Worm (Caenorhabditis elegans) whole organism, L3 larva: ENCODE results near the gene ceh-22.

Experiments used
- R02D3.7 ChIP-seq: fragments of 150-350 bp; optimal IDR thresholded peaks from 2 replicates; lab custom pipeline; 2014; ENCODE audit warnings: missing biosample characterization, missing genetic modification characterization
- ZK546.5 ChIP-seq: sonication (generic microtip); optimal IDR thresholded peaks from 2 replicates; lab custom pipeline; 2017; ENCODE audit warnings: missing biosample characterization, missing genetic modification characterization
- aly-2 ChIP-seq: fragments of 150-350 bp; optimal IDR thresholded peaks from 2 replicates; lab custom pipeline; 2014; ENCODE audit warnings: missing biosample characterization, missing genetic modification characterization
- ceh-16 ChIP-seq: sonication (generic microtip); optimal IDR thresholded peaks from 2 replicates; lab custom pipeline; 2017; ENCODE audit warnings: missing biosample characterization, missing genetic modification characterization
- ceh-28 ChIP-seq: fragments of 150-350 bp; optimal IDR thresholded peaks from 2 replicates; lab custom pipeline; 2014; ENCODE audit warnings: missing biosample characterization, missing genetic modification reagents, missing genetic modification characterization
- ceh-82 ChIP-seq: fragments of 150-350 bp; optimal IDR thresholded peaks from 2 replicates; lab custom pipeline; 2014; ENCODE audit warnings: missing biosample characterization, missing genetic modification characterization
- ceh-9 ChIP-seq: sonication (generic microtip); optimal IDR thresholded peaks from 2 replicates; lab custom pipeline; 2018; ENCODE audit warnings: missing biosample characterization, missing genetic modification characterization
- daf-12 ChIP-seq: fragments of 150-350 bp; optimal IDR thresholded peaks from 2 replicates; lab custom pipeline; 2014; ENCODE audit warnings: missing biosample characterization, missing genetic modification reagents, missing genetic modification characterization
- egl-27 ChIP-seq: sonication (generic microtip); optimal IDR thresholded peaks from 4 replicates; lab custom pipeline; 2017; ENCODE audit warnings: missing biosample characterization, missing genetic modification reagents, missing genetic modification characterization
- egl-5 ChIP-seq: fragments of 150-350 bp; optimal IDR thresholded peaks from 2 replicates; lab custom pipeline; 2017; ENCODE audit warnings: missing biosample characterization, missing genetic modification reagents, missing genetic modification characterization, inconsistent platforms
- elt-2 ChIP-seq: sonication (generic microtip); optimal IDR thresholded peaks from 2 replicates; lab custom pipeline; 2016; ENCODE audit warnings: missing genetic modification reagents, mild to moderate bottlenecking, missing genetic modification characterization, missing compliant biosample characterization
- elt-3 ChIP-seq, 3 experiments: fragments of 150-350 bp in 1 of 3; sonication (generic microtip) in 2 of 3; optimal IDR thresholded peaks; 2 replicates in 2 of 3; 4 replicates in 1 of 3; lab custom pipeline; 2014 to 2017; ENCODE audit warnings: missing biosample characterization in 3 of 3, missing genetic modification characterization in 3 of 3
- fkh-10 ChIP-seq: sonication (generic microtip); optimal IDR thresholded peaks from 2 replicates; lab custom pipeline; 2017; ENCODE audit warnings: missing biosample characterization, missing genetic modification reagents, missing genetic modification characterization
- fkh-2 ChIP-seq: fragments of 150-350 bp; optimal IDR thresholded peaks from 2 replicates; lab custom pipeline; 2014; ENCODE audit warnings: missing biosample characterization, missing genetic modification reagents, missing genetic modification characterization
- fos-1 ChIP-seq: fragments of 150-350 bp; optimal IDR thresholded peaks from 2 replicates; lab custom pipeline; 2014; ENCODE audit warnings: missing biosample characterization, missing genetic modification characterization
- hmg-11 ChIP-seq: sonication (generic microtip); optimal IDR thresholded peaks from 2 replicates; lab custom pipeline; 2016; ENCODE audit warnings: missing genetic modification characterization, missing compliant biosample characterization
- jun-1 ChIP-seq: fragments of 150-350 bp; optimal IDR thresholded peaks from 2 replicates; lab custom pipeline; 2014; ENCODE audit warnings: missing biosample characterization, missing genetic modification reagents, missing genetic modification characterization
- lin-15B ChIP-seq: fragments of 150-350 bp; optimal IDR thresholded peaks from 2 replicates; lab custom pipeline; 2014; ENCODE audit warnings: missing biosample characterization, missing genetic modification characterization
- lin-39 ChIP-seq: fragments of 150-350 bp; optimal IDR thresholded peaks from 2 replicates; lab custom pipeline; 2018; ENCODE audit warnings: missing biosample characterization, missing genetic modification reagents, missing genetic modification characterization
- lsy-12 ChIP-seq: sonication (generic microtip); optimal IDR thresholded peaks from 2 replicates; lab custom pipeline; 2016; ENCODE audit warnings: mild to moderate bottlenecking, missing genetic modification characterization, missing compliant biosample characterization
- mdl-1 ChIP-seq: fragments of 150-350 bp; optimal IDR thresholded peaks from 2 replicates; lab custom pipeline; 2014; ENCODE audit warnings: missing biosample characterization, missing genetic modification characterization
- mml-1 ChIP-seq: fragments of 150-350 bp; sonication (generic microtip); optimal IDR thresholded peaks from 3 replicates; lab custom pipeline; 2014; ENCODE audit warnings: missing biosample characterization, missing genetic modification characterization
- nfya-1 ChIP-seq: sonication (generic microtip); optimal IDR thresholded peaks from 2 replicates; lab custom pipeline; 2017; ENCODE audit warnings: missing genetic modification characterization, mild to moderate bottlenecking, missing compliant biosample characterization, antibody characterized with exemption, moderate library complexity; ENCODE audit not compliant: insufficient read depth
- nhr-11 ChIP-seq: fragments of 150-350 bp; optimal IDR thresholded peaks from 2 replicates; lab custom pipeline; 2014; ENCODE audit warnings: missing biosample characterization, missing genetic modification characterization
- nhr-12 ChIP-seq: fragments of 150-350 bp; optimal IDR thresholded peaks from 2 replicates; lab custom pipeline; 2014; ENCODE audit warnings: missing biosample characterization, missing genetic modification characterization
- nhr-23 ChIP-seq: fragments of 150-350 bp; optimal IDR thresholded peaks from 2 replicates; lab custom pipeline; 2014; ENCODE audit warnings: missing biosample characterization, missing genetic modification reagents, missing genetic modification characterization
- nhr-237 ChIP-seq: fragments of 150-350 bp; optimal IDR thresholded peaks from 2 replicates; lab custom pipeline; 2014; ENCODE audit warnings: missing biosample characterization, missing genetic modification characterization
- nhr-25 ChIP-seq: sonication (generic microtip); optimal IDR thresholded peaks from 2 replicates; lab custom pipeline; 2017; ENCODE audit warnings: missing biosample characterization, missing genetic modification characterization
- nhr-28 ChIP-seq: fragments of 150-350 bp; optimal IDR thresholded peaks from 2 replicates; lab custom pipeline; 2014; ENCODE audit warnings: missing biosample characterization, missing genetic modification characterization
- nhr-43 ChIP-seq: sonication (generic microtip); optimal IDR thresholded peaks from 2 replicates; lab custom pipeline; 2016; ENCODE audit warnings: mild to moderate bottlenecking, missing genetic modification characterization, missing compliant biosample characterization; ENCODE audit not compliant: poor library complexity, severe bottlenecking
- nhr-67 ChIP-seq: fragments of 150-350 bp; optimal IDR thresholded peaks from 2 replicates; lab custom pipeline; 2014; ENCODE audit warnings: missing biosample characterization, missing genetic modification characterization
- nhr-77 ChIP-seq: fragments of 150-350 bp; optimal IDR thresholded peaks from 2 replicates; lab custom pipeline; 2014; ENCODE audit warnings: missing biosample characterization, missing genetic modification characterization
- pha-4 ChIP-seq: fragments of 150-350 bp; optimal IDR thresholded peaks from 2 replicates; lab custom pipeline; 2014; ENCODE audit warnings: missing biosample characterization, missing genetic modification reagents, missing genetic modification characterization
- pqm-1 ChIP-seq: fragments of 150-350 bp; optimal IDR thresholded peaks from 2 replicates; lab custom pipeline; 2017; ENCODE audit warnings: missing biosample characterization, missing genetic modification characterization, inconsistent platforms
- skn-1 ChIP-seq: fragments of 150-350 bp; optimal IDR thresholded peaks from 2 replicates; lab custom pipeline; 2014; ENCODE audit warnings: missing biosample characterization, missing genetic modification characterization
- snpc-4 ChIP-seq: fragments of 150-350 bp; optimal IDR thresholded peaks from 2 replicates; lab custom pipeline; 2014; ENCODE audit warnings: missing biosample characterization, missing genetic modification characterization
- unc-39 ChIP-seq: sonication (generic microtip); optimal IDR thresholded peaks from 4 replicates; lab custom pipeline; 2017; ENCODE audit warnings: missing biosample characterization, missing genetic modification characterization
- unc-62 ChIP-seq: fragments of 150-350 bp; sonication (generic microtip); optimal IDR thresholded peaks from 4 replicates; lab custom pipeline; 2014; ENCODE audit warnings: missing biosample characterization, missing genetic modification reagents, missing genetic modification characterization
- zag-1 ChIP-seq: fragments of 150-350 bp; optimal IDR thresholded peaks from 2 replicates; lab custom pipeline; 2014; ENCODE audit warnings: missing biosample characterization, missing genetic modification characterization

The ceh-22 gene

DNA sequence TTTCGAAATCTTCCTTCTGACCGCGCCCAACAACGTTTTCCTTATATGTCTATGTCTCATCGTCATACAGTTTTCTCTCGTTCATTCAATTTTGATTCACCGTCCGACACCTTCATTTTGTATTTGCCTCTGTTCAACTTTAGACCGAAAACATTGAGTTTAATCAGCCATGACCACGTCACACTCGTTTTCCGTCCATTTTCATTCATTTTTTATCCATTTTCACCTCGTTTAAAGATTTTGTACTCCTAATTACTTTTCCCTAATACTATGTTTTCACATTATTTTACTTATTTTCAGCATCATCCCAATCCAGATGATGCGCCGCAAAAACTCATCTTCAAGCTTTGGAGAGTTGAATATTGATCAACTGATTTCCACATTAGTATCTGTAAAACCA lies 30.5 kb downstream of the ceh-22 start, which contains the start of gene pph-1:
pph-1 (plus strand) TSS at position 301 of the 400 bp plus-strand sequence.
- no peak for TF ChIP-seq nhr-237 (tag; lab: Kevin White, UChicago)
- TF ChIP-seq nhr-12 (tag; lab: Kevin White, UChicago) = no peak
- no peak for TF ChIP-seq jun-1 (tag; lab: Kevin White, UChicago)
- TF ChIP-seq ceh-28 (tag; lab: Kevin White, UChicago) = no peak
- TF ChIP-seq skn-1 = no peak
- no peak for TF ChIP-seq lin-15B
- TF ChIP-seq elt-3 (tag; optimal IDR thresholded peaks at IDR 0.05; lab: Kevin White, UChicago) = no peak
- TF ChIP-seq ceh-82 (tag; lab: Kevin White, UChicago) = no peak
- no peak for TF ChIP-seq lsy-12
- no peak for TF ChIP-seq nfya-1
- TF ChIP-seq mdl-1 = no peak
- no peak for TF ChIP-seq mml-1 (tag; lab: Kevin White, UChicago)
- TF ChIP-seq snpc-4 (tag; lab: Kevin White, UChicago) = no peak
- no peak for TF ChIP-seq unc-39 (tag; lab: Kevin White, UChicago)

DNA sequence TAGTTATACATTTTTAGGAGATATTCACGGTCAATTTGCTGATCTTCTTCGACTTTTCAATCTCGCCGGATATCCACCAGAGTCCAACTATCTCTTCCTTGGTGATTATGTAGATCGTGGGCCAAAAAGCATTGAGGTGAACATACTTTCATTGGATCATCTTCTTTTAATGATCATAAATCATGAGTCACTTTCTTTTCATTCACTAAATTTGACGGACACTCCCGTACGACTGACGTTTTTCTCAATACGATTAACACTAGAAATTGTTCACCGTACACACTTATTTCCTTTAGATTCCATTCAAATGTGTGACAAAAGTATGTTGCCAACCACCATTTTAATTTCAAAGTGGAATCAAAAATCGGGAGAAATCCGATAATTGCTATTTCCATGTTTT lies 31.2 kb downstream of the ceh-22 start:
- TF ChIP-seq daf-12 (tag; lab: Kevin White, UChicago) (no peak), nhr-67 (tag; lab: Kevin White, UChicago) (no peak), fos-1 (tag; lab: Kevin White, UChicago) (no peak), elt-3 (tag; optimal IDR thresholded peaks at IDR 0.05; lab: Kevin White, UChicago) (no peak), zag-1 (tag; lab: Kevin White, UChicago) (no peak), nhr-77 (tag; lab: Kevin White, UChicago) (no peak), ceh-9 (tag; lab: Kevin White, UChicago) (no peak), egl-27 (tag; lab: Kevin White, UChicago) (no peak), ceh-16 (no peak), unc-39 (tag; lab: Kevin White, UChicago) (no peak), snpc-4 (tag; lab: Kevin White, UChicago) (no peak), egl-5 (tag; lab: Kevin White, UChicago) (no peak), R02D3.7 (tag; lab: Kevin White, UChicago) (no peak), nfya-1 (no peak), fkh-10 (GFP tag; lab: Kevin White, UChicago) (no peak), skn-1 (no peak)

DNA sequence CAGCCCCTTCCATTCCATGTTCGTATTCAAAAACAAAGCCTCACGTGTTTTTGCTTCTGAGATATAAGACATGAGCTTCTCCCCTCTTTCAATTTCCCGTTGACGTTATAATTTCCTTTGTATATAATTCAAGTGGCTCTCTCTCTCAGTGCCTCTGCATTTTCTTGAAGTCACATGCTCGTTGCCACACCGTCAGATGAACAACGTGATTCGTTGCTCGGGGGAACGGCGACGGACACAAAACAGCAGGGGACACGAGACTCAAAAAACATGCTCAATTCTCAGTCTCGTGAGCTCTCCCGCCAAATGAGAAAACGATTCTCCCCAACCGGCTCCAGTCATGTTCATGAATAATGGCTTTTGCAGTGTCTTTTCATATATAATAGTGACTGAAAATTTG lies 36.6 kb downstream of the ceh-22 start:
- no peak for TF ChIP-seq elt-2 (tag; lab: Kevin White, UChicago)
- no peak for TF ChIP-seq egl-5 (tag; lab: Kevin White, UChicago)
- TF ChIP-seq fkh-2 (tag; lab: Kevin White, UChicago) = no peak
- TF ChIP-seq, all 47 proteins: peak for 0

DNA sequence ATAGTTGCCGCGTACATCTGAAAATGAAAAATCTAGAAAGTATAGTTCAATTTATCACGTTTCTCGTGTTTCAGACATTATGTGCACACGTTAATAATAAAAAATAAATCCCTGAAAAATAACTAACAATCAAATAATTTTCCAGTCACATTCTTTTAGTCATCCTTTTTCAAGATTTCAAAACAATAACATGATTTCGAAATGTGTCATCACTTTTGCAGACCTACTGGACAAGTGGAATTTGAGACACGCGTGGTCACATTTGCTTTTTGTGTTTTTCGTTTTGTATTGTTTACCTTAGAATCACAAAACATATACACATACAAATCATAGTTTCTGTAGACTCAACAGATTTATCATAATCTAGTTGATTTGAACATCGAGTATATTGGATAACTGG lies 37.7 kb downstream of the ceh-22 start:
- TF ChIP-seq nhr-43 (tag; lab: Kevin White, UChicago) (no peak), ceh-9 (tag; lab: Kevin White, UChicago) (no peak)

DNA sequence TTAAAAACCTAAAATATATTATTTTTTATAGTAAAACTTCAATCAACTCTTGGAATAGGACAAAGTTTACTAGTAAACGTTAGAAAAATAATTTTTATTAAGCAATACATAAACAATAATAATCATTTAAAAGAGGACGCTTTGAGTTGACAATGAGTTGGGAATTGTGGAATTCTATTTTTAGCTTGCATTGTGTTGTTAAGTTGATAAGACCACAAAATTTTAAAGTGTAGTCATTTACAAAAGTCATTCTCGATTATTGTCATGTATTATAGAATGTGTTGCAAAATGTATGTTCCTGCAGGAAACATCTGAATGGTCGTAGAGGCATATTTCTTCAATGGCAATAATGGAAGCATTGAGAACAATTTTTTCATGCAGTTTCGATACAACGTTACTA lies 39.3 kb downstream of the ceh-22 start:
- TF ChIP-seq nhr-11 (tag; lab: Kevin White, UChicago) (no peak), ZK546.5 (no peak), pha-4 (tag; lab: Kevin White, UChicago) (peak; percentile 12), pqm-1 (tag; lab: Kevin White, UChicago) (peak; percentile 73), elt-2 (tag; lab: Kevin White, UChicago) (peak; percentile 61)

DNA sequence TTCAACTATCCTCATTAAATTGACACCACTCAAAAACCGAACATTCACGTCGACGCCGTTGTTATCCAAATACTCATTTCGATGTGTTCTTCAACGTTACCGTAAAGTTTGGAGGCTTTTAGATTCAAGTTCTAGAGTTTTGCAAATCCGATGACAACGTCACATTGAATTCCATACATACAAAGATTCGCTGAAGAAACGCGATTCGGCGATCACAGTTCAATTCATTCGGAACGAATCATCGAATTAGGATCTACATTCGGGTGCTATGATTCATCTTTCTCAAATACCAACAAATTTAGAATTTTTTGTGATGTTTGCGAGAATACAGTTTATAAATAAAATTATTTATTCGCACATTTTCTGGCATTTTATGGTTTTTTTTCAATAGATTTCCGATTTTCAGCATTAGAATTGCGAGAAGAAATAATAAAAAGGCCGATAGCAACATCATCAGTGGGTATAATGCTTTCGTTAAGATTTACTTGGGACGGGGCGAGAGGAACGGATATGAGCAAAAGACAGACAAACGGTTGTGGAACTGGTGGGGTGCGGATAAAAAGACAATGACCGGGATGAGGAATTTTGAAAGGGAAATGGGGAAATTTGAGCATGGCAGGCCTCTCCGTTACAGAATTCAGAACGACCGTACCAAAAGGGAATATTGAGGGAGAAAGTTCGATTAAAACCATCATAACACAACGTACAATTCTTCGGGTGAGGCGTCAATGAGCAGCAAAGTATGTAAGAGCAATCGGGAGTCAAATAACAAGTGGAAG lies 40.3 kb downstream of the ceh-22 start:
- peak; percentile 55 for TF ChIP-seq aly-2 (tag; lab: Kevin White, UChicago)
- TF ChIP-seq hmg-11 = no peak
- no peak for TF ChIP-seq mdl-1
- no peak for TF ChIP-seq nhr-12 (tag; lab: Kevin White, UChicago)
- no peak for TF ChIP-seq lin-39
- TF ChIP-seq fkh-2 (tag; lab: Kevin White, UChicago) = no peak
- no peak for TF ChIP-seq ceh-82 (tag; lab: Kevin White, UChicago)
- TF ChIP-seq fkh-10 (GFP tag; lab: Kevin White, UChicago) = no peak
- no peak for TF ChIP-seq ceh-16
- no peak for TF ChIP-seq nhr-28 (tag; lab: Kevin White, UChicago)
- TF ChIP-seq ceh-28 (tag; lab: Kevin White, UChicago) = no peak
- TF ChIP-seq daf-12 (tag; lab: Kevin White, UChicago) = no peak
- peak; percentile 34 for TF ChIP-seq nhr-43 (tag; lab: Kevin White, UChicago)
- peak; percentile 28 for TF ChIP-seq lsy-12
- peak; percentile 17 for TF ChIP-seq nhr-25
- TF ChIP-seq elt-3 (tag; optimal IDR thresholded peaks at IDR 0.05; lab: Kevin White, UChicago) = no peak
- peak; percentile 9 for TF ChIP-seq unc-62 (GFP tag; lab: Kevin White, UChicago)
- peak; percentile 35 for TF ChIP-seq nhr-23 (tag; lab: Kevin White, UChicago)
- TF ChIP-seq nfya-1 = no peak
